Worm (Caenorhabditis elegans) whole organism, mixed stage, embryonic: Measurements from ENCODE around the gene cdr-6.

Experiments used
- M03D4.4 ChIP-seq: sonication (generic microtip); optimal IDR thresholded peaks from 2 replicates; lab custom pipeline; 2017; ENCODE audit warnings: mild to moderate bottlenecking, missing genetic modification characterization, missing compliant biosample characterization
- bed-3 ChIP-seq: fragments of 200-800 bp; sonication (Bioruptor generic); optimal IDR thresholded peaks from 3 replicates; lab custom pipeline; 2018; ENCODE audit warnings: mild to moderate bottlenecking, missing genetic modification characterization, moderate library complexity, missing compliant biosample characterization
- blmp-1 ChIP-seq: fragments of 150-350 bp; optimal IDR thresholded peaks from 2 replicates; lab custom pipeline; 2014; ENCODE audit warnings: missing biosample characterization, missing genetic modification characterization
- ceh-39 ChIP-seq: fragments of 150-350 bp; optimal IDR thresholded peaks from 2 replicates; lab custom pipeline; 2014; ENCODE audit warnings: missing biosample characterization, missing genetic modification characterization
- ceh-43 ChIP-seq: fragments of 200-800 bp; sonication (Bioruptor generic); optimal IDR thresholded peaks from 2 replicates; lab custom pipeline; 2018; ENCODE audit warnings: mild to moderate bottlenecking, missing genetic modification characterization, moderate library complexity, missing compliant biosample characterization
- ceh-83 ChIP-seq: fragments of 200-800 bp; sonication (Bioruptor generic); optimal IDR thresholded peaks from 2 replicates; lab custom pipeline; 2018; ENCODE audit warnings: mild to moderate bottlenecking, missing genetic modification characterization, missing compliant biosample characterization
- ces-1 ChIP-seq: fragments of 150-350 bp; optimal IDR thresholded peaks from 2 replicates; lab custom pipeline; 2014; ENCODE audit warnings: missing biosample characterization, missing genetic modification reagents, missing genetic modification characterization
- cnd-1 ChIP-seq: fragments of 200-800 bp; sonication (Bioruptor generic); optimal IDR thresholded peaks from 2 replicates; lab custom pipeline; 2018; ENCODE audit warnings: mild to moderate bottlenecking, missing genetic modification characterization, missing compliant biosample characterization
- drap-1 ChIP-seq: fragments of 200-800 bp; sonication (Bioruptor generic); optimal IDR thresholded peaks from 3 replicates; lab custom pipeline; 2018; ENCODE audit warnings: mild to moderate bottlenecking, missing genetic modification characterization, missing compliant biosample characterization
- elt-1 ChIP-seq: sonication (generic microtip); optimal IDR thresholded peaks from 2 replicates; lab custom pipeline; 2017; ENCODE audit warnings: missing genetic modification characterization, mild to moderate bottlenecking, missing compliant biosample characterization, antibody characterized with exemption, moderate library complexity, borderline replicate concordance; ENCODE audit not compliant: insufficient read depth
- elt-3 ChIP-seq: fragments of 150-350 bp; optimal IDR thresholded peaks from 2 replicates; lab custom pipeline; 2014; ENCODE audit warnings: missing biosample characterization, missing genetic modification characterization
- ham-2 ChIP-seq: fragments of 200-800 bp; sonication (Bioruptor generic); optimal IDR thresholded peaks from 2 replicates; lab custom pipeline; 2018; ENCODE audit warnings: mild to moderate bottlenecking, missing genetic modification characterization, missing compliant biosample characterization
- hlh-1 ChIP-seq: fragments of 150-350 bp; optimal IDR thresholded peaks from 2 replicates; lab custom pipeline; 2014; ENCODE audit warnings: missing biosample characterization, missing genetic modification reagents, missing genetic modification characterization
- lin-13 ChIP-seq: fragments of 150-350 bp; optimal IDR thresholded peaks from 2 replicates; lab custom pipeline; 2014; ENCODE audit warnings: missing biosample characterization, missing genetic modification characterization
- lin-32 ChIP-seq: fragments of 200-800 bp; sonication (Bioruptor generic); optimal IDR thresholded peaks from 2 replicates; lab custom pipeline; 2018; ENCODE audit warnings: mild to moderate bottlenecking, missing genetic modification characterization, missing compliant biosample characterization
- lsy-2 ChIP-seq: fragments of 150-350 bp; optimal IDR thresholded peaks from 2 replicates; lab custom pipeline; 2014; ENCODE audit warnings: missing biosample characterization, missing genetic modification characterization
- mab-5 ChIP-seq: fragments of 150-350 bp; optimal IDR thresholded peaks from 2 replicates; lab custom pipeline; 2014; ENCODE audit warnings: missing biosample characterization, missing genetic modification characterization
- mep-1 ChIP-seq: fragments of 150-350 bp; optimal IDR thresholded peaks from 2 replicates; lab custom pipeline; 2017; ENCODE audit warnings: missing biosample characterization, missing genetic modification reagents, missing genetic modification characterization, inconsistent platforms
- nhr-12 ChIP-seq: fragments of 150-350 bp; optimal IDR thresholded peaks from 2 replicates; lab custom pipeline; 2014; ENCODE audit warnings: missing biosample characterization, missing genetic modification characterization
- nhr-2 ChIP-seq: fragments of 150-350 bp; optimal IDR thresholded peaks from 2 replicates; lab custom pipeline; 2014; ENCODE audit warnings: missing biosample characterization, missing genetic modification characterization
- nhr-237 ChIP-seq: fragments of 150-350 bp; optimal IDR thresholded peaks from 2 replicates; lab custom pipeline; 2014; ENCODE audit warnings: missing biosample characterization, missing genetic modification characterization
- nhr-28 ChIP-seq: fragments of 150-350 bp; optimal IDR thresholded peaks from 2 replicates; lab custom pipeline; 2014; ENCODE audit warnings: missing biosample characterization, missing genetic modification characterization
- nhr-76 ChIP-seq: sonication (generic microtip); optimal IDR thresholded peaks from 2 replicates; lab custom pipeline; 2017; ENCODE audit warnings: missing biosample characterization, missing genetic modification characterization
- pha-4 ChIP-seq: fragments of 150-350 bp; optimal IDR thresholded peaks from 2 replicates; lab custom pipeline; 2018; ENCODE audit warnings: missing biosample characterization, missing genetic modification reagents, missing genetic modification characterization
- sem-2 ChIP-seq: fragments of 200-800 bp; sonication (Bioruptor generic); optimal IDR thresholded peaks from 2 replicates; lab custom pipeline; 2018; ENCODE audit warnings: mild to moderate bottlenecking, missing genetic modification characterization, missing compliant biosample characterization
- snpc-4 ChIP-seq: fragments of 150-350 bp; optimal IDR thresholded peaks from 2 replicates; lab custom pipeline; 2014; ENCODE audit warnings: missing biosample characterization, missing genetic modification characterization
- sptf-1 ChIP-seq: sonication (generic microtip); optimal IDR thresholded peaks from 2 replicates; lab custom pipeline; 2017; ENCODE audit warnings: mild to moderate bottlenecking, missing genetic modification characterization, moderate library complexity, missing compliant biosample characterization
- tbx-8 ChIP-seq: fragments of 200-800 bp; sonication (Bioruptor generic); optimal IDR thresholded peaks from 2 replicates; lab custom pipeline; 2018; ENCODE audit warnings: mild to moderate bottlenecking, missing genetic modification characterization, moderate library complexity, missing compliant biosample characterization
- unc-120 ChIP-seq: sonication (generic microtip); optimal IDR thresholded peaks from 2 replicates; lab custom pipeline; 2017; ENCODE audit warnings: missing genetic modification characterization, missing compliant biosample characterization; ENCODE audit not compliant: poor library complexity, severe bottlenecking
- unc-39 ChIP-seq: fragments of 150-350 bp; optimal IDR thresholded peaks from 2 replicates; lab custom pipeline; 2014; ENCODE audit warnings: missing biosample characterization, missing genetic modification characterization
- zip-8 ChIP-seq: fragments of 150-350 bp; optimal IDR thresholded peaks from 2 replicates; lab custom pipeline; 2014; ENCODE audit warnings: missing biosample characterization, missing genetic modification characterization
- ztf-11 ChIP-seq: fragments of 150-350 bp; optimal IDR thresholded peaks from 2 replicates; lab custom pipeline; 2014; ENCODE audit warnings: missing biosample characterization, missing genetic modification characterization

cdr-6 gene

DNA sequence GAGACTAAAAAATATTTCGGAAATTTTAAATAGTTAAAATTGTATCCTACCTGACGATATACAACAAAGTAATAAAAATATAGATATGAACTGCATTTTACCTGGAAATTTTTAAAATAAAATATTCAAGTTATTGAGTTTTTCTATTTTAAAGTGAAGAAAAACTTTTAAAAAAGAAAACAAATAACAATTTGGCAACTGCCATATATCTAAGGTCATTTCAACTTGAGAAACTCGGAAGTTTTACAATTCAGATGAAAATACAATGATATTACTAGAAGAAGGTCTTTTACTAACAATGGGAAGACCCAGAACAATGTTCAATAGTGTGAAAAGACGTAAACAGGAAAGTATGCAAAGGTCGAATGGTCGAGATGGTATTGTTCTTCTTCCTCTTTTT, 36.4 kb upstream of the cdr-6 start, which contains the start of gene C54D10.10:
Gene C54D10.10, minus strand, starts transcription at position 101 of the 400 bp plus-strand sequence.
- TF ChIP-seq zip-8 = no peak
- TF ChIP-seq lin-13 = no peak
- no peak for TF ChIP-seq nhr-237 (tag; lab: Kevin White, UChicago)
- no peak for TF ChIP-seq cnd-1
- no peak for TF ChIP-seq ztf-11 (tag; lab: Kevin White, UChicago)
- no peak for TF ChIP-seq tbx-8 (GFP tag; lab: Kevin White, UChicago)
- no peak for TF ChIP-seq unc-39 (tag; lab: Kevin White, UChicago)
- no peak for TF ChIP-seq mab-5 (tag; lab: Kevin White, UChicago)
- no peak for TF ChIP-seq pha-4 (tag; lab: Kevin White, UChicago)
- TF ChIP-seq mep-1 (tag; lab: Kevin White, UChicago) = no peak
- no peak for TF ChIP-seq nhr-2 (tag; lab: Kevin White, UChicago)
- no peak for TF ChIP-seq nhr-28 (tag; lab: Kevin White, UChicago)
- TF ChIP-seq ces-1 (GFP tag; lab: Kevin White, UChicago) = no peak
- TF ChIP-seq ceh-43 (GFP tag; lab: Kevin White, UChicago) = no peak

DNA sequence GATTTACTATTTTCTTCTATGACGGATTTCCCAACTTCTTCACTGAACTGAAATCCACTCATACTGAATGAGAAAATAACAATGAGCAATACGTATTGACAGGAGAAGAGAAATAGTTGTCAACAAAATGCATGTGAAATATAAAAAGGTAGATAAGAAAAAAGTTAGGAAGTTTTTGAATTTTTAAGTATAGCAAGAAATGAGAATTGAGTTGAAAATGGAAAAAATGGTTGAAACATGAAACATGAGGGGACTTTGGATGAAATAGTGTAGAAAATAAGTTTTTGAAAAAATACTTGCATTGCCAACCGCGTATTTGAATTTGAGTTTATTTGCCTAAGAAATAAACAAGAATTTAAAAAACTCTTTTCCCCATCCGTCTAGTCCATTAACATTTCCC, 33.4 kb upstream of the cdr-6 start, which contains the start of the genes pals-38 and C54D10.9:
Gene pals-38, minus strand, starts transcription at position 101 of the 400 bp plus-strand sequence.
Gene C54D10.9, plus strand, starts transcription at position 259 of the 400 bp plus-strand sequence.
- TF ChIP-seq ceh-83 (GFP tag; lab: Kevin White, UChicago) (no peak), lin-32 (GFP tag; lab: Kevin White, UChicago) (no peak), ces-1 (GFP tag; lab: Kevin White, UChicago) (no peak)
- TF ChIP-seq, all 35 proteins: peak for 0

DNA sequence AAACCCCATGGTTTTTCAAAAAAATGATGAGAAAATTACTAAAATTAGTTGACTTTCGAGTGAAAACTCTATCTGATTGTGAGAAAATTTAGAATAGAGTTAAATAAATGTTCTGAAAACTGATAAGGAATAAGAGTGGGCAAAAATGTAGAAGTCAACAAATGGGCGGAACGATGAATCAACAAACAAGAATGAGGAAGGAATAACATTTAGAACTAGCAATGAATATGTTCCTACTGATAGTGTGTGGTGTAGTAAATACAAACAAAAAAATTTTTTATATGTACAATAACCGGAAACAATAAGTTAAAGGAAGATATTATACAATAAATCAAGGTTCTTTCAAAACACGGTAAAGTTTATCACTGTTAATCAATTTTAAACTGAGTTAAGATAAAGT, 30.3 kb upstream of the cdr-6 start, which contains the start of gene pals-39:
Gene pals-39, minus strand, starts transcription at position 101 of the 400 bp plus-strand sequence.
- TF ChIP-seq lin-32 (GFP tag; lab: Kevin White, UChicago) = no peak
- TF ChIP-seq nhr-237 (tag; lab: Kevin White, UChicago) = no peak
- TF ChIP-seq lin-13 = no peak
- no peak for TF ChIP-seq nhr-28 (tag; lab: Kevin White, UChicago)
- no peak for TF ChIP-seq zip-8
- no peak for TF ChIP-seq pha-4 (tag; lab: Kevin White, UChicago)
- no peak for TF ChIP-seq unc-120 (tag; lab: Kevin White, UChicago)
- no peak for TF ChIP-seq unc-39 (tag; lab: Kevin White, UChicago)

DNA sequence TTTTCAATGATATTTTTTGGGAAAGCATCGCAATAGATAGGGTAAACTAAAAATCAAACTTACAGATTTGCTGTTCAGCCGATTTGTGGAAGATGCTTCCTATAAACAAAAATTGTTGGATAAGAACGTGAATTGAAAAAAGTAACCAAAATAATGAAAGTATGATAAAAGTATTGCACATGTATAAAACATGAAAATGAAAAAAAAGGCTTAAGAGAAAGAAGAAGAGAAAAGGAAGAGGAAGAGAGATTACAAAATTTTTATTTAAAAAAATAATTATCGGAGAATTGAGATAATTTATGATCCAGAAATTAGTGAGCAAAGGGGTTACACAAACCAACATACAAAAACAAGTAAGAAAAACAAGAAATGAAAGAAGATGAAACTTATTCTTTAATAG, 27.9 kb upstream of the cdr-6 start, which contains the start of gene pals-37:
Gene pals-37, minus strand, starts transcription at position 101 of the 400 bp plus-strand sequence.
- TF ChIP-seq hlh-1 = no peak
- TF ChIP-seq ztf-11 (tag; lab: Kevin White, UChicago) = no peak
- TF ChIP-seq nhr-237 (tag; lab: Kevin White, UChicago) = no peak
- no peak for TF ChIP-seq bed-3
- no peak for TF ChIP-seq nhr-76 (tag; lab: Kevin White, UChicago)
- TF ChIP-seq sptf-1 (tag; lab: Kevin White, UChicago) = no peak
- no peak for TF ChIP-seq ham-2 (GFP tag; lab: Kevin White, UChicago)
- no peak for TF ChIP-seq blmp-1 (tag; lab: Kevin White, UChicago)
- no peak for TF ChIP-seq tbx-8 (GFP tag; lab: Kevin White, UChicago)
- no peak for TF ChIP-seq cnd-1
- TF ChIP-seq snpc-4 (tag; lab: Kevin White, UChicago) = no peak

DNA sequence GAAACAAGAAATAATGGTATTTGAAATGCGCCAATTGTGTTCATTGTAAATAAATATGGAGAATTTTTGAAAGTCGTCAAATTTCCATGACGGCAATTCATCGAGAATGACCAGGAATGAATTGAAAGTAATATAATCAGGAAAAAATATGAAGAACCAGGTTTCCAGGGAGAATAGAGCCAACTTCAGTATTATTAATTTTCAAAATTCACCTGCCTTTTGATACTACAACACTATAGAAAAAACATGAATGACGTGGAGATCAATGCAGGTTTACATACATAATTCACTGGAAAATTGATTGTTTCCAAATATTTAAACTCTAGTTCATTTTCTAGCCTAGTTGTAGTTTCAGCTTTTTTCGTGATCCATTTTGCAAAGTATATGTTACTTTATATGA, 20.2 kb upstream of the cdr-6 start, which contains the start of gene srh-25:
Gene srh-25, minus strand, starts transcription at position 101 of the 400 bp plus-strand sequence.
- TF ChIP-seq lin-13 (no peak), ceh-39 (tag; lab: Kevin White, UChicago) (no peak), tbx-8 (GFP tag; lab: Kevin White, UChicago) (no peak), elt-3 (tag; lab: Kevin White, UChicago) (no peak), drap-1 (GFP tag; lab: Kevin White, UChicago) (no peak)

DNA sequence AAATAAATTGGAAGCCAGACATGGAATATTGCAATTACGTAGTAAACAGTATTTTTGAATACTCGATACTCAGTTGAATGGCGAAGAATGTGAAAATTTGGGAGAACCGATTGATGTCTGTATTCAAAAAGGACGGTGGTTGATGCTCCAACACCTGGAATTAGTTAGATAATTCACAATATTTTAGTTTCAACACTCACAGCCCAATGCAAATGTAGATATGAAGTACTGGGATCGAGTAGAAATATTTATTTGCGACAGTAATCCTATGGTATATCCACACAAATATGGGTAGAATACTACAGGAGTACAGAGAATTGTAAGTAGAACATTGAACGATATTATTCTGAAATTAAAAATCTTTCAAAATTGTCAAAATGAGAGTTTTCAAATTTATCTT, 19.6 kb upstream of the cdr-6 start:
- no peak for TF ChIP-seq unc-39 (tag; lab: Kevin White, UChicago)
- TF ChIP-seq lin-13 = no peak
- no peak for TF ChIP-seq snpc-4 (tag; lab: Kevin White, UChicago)
- no peak for TF ChIP-seq ces-1 (GFP tag; lab: Kevin White, UChicago)
- no peak for TF ChIP-seq zip-8
- TF ChIP-seq elt-1 (tag; lab: Kevin White, UChicago) = no peak
- no peak for TF ChIP-seq mep-1 (tag; lab: Kevin White, UChicago)
- no peak for TF ChIP-seq lsy-2 (tag; lab: Kevin White, UChicago)
- no peak for TF ChIP-seq nhr-12 (tag; lab: Kevin White, UChicago)
- TF ChIP-seq ceh-83 (GFP tag; lab: Kevin White, UChicago) = no peak
- TF ChIP-seq nhr-28 (tag; lab: Kevin White, UChicago) = no peak
- no peak for TF ChIP-seq ham-2 (GFP tag; lab: Kevin White, UChicago)
- TF ChIP-seq lin-32 (GFP tag; lab: Kevin White, UChicago) = no peak
- no peak for TF ChIP-seq bed-3
- TF ChIP-seq hlh-1 = no peak
- TF ChIP-seq sptf-1 (tag; lab: Kevin White, UChicago) = no peak
- no peak for TF ChIP-seq M03D4.4 (tag; lab: Kevin White, UChicago)
- no peak for TF ChIP-seq sem-2 (GFP tag; lab: Kevin White, UChicago)
